Worm (Caenorhabditis elegans) whole organism, mixed stage, embryonic: ENCODE results near the gene vamp-8.

Experiments used
- M03D4.4 ChIP-seq: sonication (generic microtip); optimal IDR thresholded peaks from 2 replicates; lab custom pipeline; 2017; ENCODE audit warnings: mild to moderate bottlenecking, missing genetic modification characterization, missing compliant biosample characterization
- bed-3 ChIP-seq: fragments of 200-800 bp; sonication (Bioruptor generic); optimal IDR thresholded peaks from 3 replicates; lab custom pipeline; 2018; ENCODE audit warnings: mild to moderate bottlenecking, missing genetic modification characterization, moderate library complexity, missing compliant biosample characterization
- ceh-43 ChIP-seq: fragments of 200-800 bp; sonication (Bioruptor generic); optimal IDR thresholded peaks from 2 replicates; lab custom pipeline; 2018; ENCODE audit warnings: mild to moderate bottlenecking, missing genetic modification characterization, moderate library complexity, missing compliant biosample characterization
- ces-1 ChIP-seq: fragments of 150-350 bp; optimal IDR thresholded peaks from 2 replicates; lab custom pipeline; 2014; ENCODE audit warnings: missing biosample characterization, missing genetic modification reagents, missing genetic modification characterization
- drap-1 ChIP-seq: fragments of 200-800 bp; sonication (Bioruptor generic); optimal IDR thresholded peaks from 3 replicates; lab custom pipeline; 2018; ENCODE audit warnings: mild to moderate bottlenecking, missing genetic modification characterization, missing compliant biosample characterization
- elt-1 ChIP-seq: sonication (generic microtip); optimal IDR thresholded peaks from 2 replicates; lab custom pipeline; 2017; ENCODE audit warnings: missing genetic modification characterization, mild to moderate bottlenecking, missing compliant biosample characterization, antibody characterized with exemption, moderate library complexity, borderline replicate concordance; ENCODE audit not compliant: insufficient read depth
- flh-1 ChIP-seq: fragments of 200-800 bp; sonication (Bioruptor generic); optimal IDR thresholded peaks from 2 replicates; lab custom pipeline; 2018; ENCODE audit warnings: mild to moderate bottlenecking, missing genetic modification characterization, moderate library complexity, missing compliant biosample characterization
- ham-2 ChIP-seq: fragments of 200-800 bp; sonication (Bioruptor generic); optimal IDR thresholded peaks from 2 replicates; lab custom pipeline; 2018; ENCODE audit warnings: mild to moderate bottlenecking, missing genetic modification characterization, missing compliant biosample characterization
- hlh-1 ChIP-seq: fragments of 150-350 bp; optimal IDR thresholded peaks from 2 replicates; lab custom pipeline; 2014; ENCODE audit warnings: missing biosample characterization, missing genetic modification reagents, missing genetic modification characterization
- lin-32 ChIP-seq: fragments of 200-800 bp; sonication (Bioruptor generic); optimal IDR thresholded peaks from 2 replicates; lab custom pipeline; 2018; ENCODE audit warnings: mild to moderate bottlenecking, missing genetic modification characterization, missing compliant biosample characterization
- lsy-2 ChIP-seq: fragments of 150-350 bp; optimal IDR thresholded peaks from 2 replicates; lab custom pipeline; 2014; ENCODE audit warnings: missing biosample characterization, missing genetic modification characterization
- mab-5 ChIP-seq: fragments of 150-350 bp; optimal IDR thresholded peaks from 2 replicates; lab custom pipeline; 2014; ENCODE audit warnings: missing biosample characterization, missing genetic modification characterization
- mep-1 ChIP-seq: fragments of 150-350 bp; optimal IDR thresholded peaks from 2 replicates; lab custom pipeline; 2017; ENCODE audit warnings: missing biosample characterization, missing genetic modification reagents, missing genetic modification characterization, inconsistent platforms
- mls-2 ChIP-seq: sonication (generic microtip); optimal IDR thresholded peaks from 2 replicates; lab custom pipeline; 2016; ENCODE audit warnings: mild to moderate bottlenecking, missing genetic modification characterization, moderate library complexity, missing compliant biosample characterization
- nhr-12 ChIP-seq: fragments of 150-350 bp; optimal IDR thresholded peaks from 2 replicates; lab custom pipeline; 2014; ENCODE audit warnings: missing biosample characterization, missing genetic modification characterization
- nhr-2 ChIP-seq: fragments of 150-350 bp; optimal IDR thresholded peaks from 2 replicates; lab custom pipeline; 2014; ENCODE audit warnings: missing biosample characterization, missing genetic modification characterization
- nhr-28 ChIP-seq: fragments of 150-350 bp; optimal IDR thresholded peaks from 2 replicates; lab custom pipeline; 2014; ENCODE audit warnings: missing biosample characterization, missing genetic modification characterization
- nhr-76 ChIP-seq: sonication (generic microtip); optimal IDR thresholded peaks from 2 replicates; lab custom pipeline; 2017; ENCODE audit warnings: missing biosample characterization, missing genetic modification characterization
- sem-2 ChIP-seq: fragments of 200-800 bp; sonication (Bioruptor generic); optimal IDR thresholded peaks from 2 replicates; lab custom pipeline; 2018; ENCODE audit warnings: mild to moderate bottlenecking, missing genetic modification characterization, missing compliant biosample characterization
- snpc-4 ChIP-seq: fragments of 150-350 bp; optimal IDR thresholded peaks from 2 replicates; lab custom pipeline; 2014; ENCODE audit warnings: missing biosample characterization, missing genetic modification characterization
- sptf-1 ChIP-seq: sonication (generic microtip); optimal IDR thresholded peaks from 2 replicates; lab custom pipeline; 2017; ENCODE audit warnings: mild to moderate bottlenecking, missing genetic modification characterization, moderate library complexity, missing compliant biosample characterization
- tbx-8 ChIP-seq: fragments of 200-800 bp; sonication (Bioruptor generic); optimal IDR thresholded peaks from 2 replicates; lab custom pipeline; 2018; ENCODE audit warnings: mild to moderate bottlenecking, missing genetic modification characterization, moderate library complexity, missing compliant biosample characterization
- unc-39 ChIP-seq: fragments of 150-350 bp; optimal IDR thresholded peaks from 2 replicates; lab custom pipeline; 2014; ENCODE audit warnings: missing biosample characterization, missing genetic modification characterization
- unc-62 ChIP-seq: fragments of 150-350 bp; optimal IDR thresholded peaks from 2 replicates; lab custom pipeline; 2014; ENCODE audit warnings: missing biosample characterization, missing genetic modification reagents, missing genetic modification characterization
- zip-8 ChIP-seq: fragments of 150-350 bp; optimal IDR thresholded peaks from 2 replicates; lab custom pipeline; 2014; ENCODE audit warnings: missing biosample characterization, missing genetic modification characterization
- ztf-11 ChIP-seq: fragments of 150-350 bp; optimal IDR thresholded peaks from 2 replicates; lab custom pipeline; 2014; ENCODE audit warnings: missing biosample characterization, missing genetic modification characterization

The vamp-8 gene

ce11 chrIV:13879851-13880250, 14.9 kb upstream of the vamp-8 start, which contains the start of gene B0513.4:
TSS of gene B0513.4 (plus strand) at chrIV:13880151.
- TF ChIP-seq M03D4.4 (tag; lab: Kevin White, UChicago): no peak
- TF ChIP-seq zip-8 (tag; lab: Kevin White, UChicago): no peak
- TF ChIP-seq nhr-2 (tag; lab: Kevin White, UChicago): no peak
- no peak for TF ChIP-seq flh-1 (GFP tag; lab: Kevin White, UChicago)
- no peak for TF ChIP-seq unc-39 (tag; lab: Kevin White, UChicago)
- no peak for TF ChIP-seq mep-1
- TF ChIP-seq mls-2 (tag; lab: Kevin White, UChicago): no peak
- TF ChIP-seq elt-1 (tag; lab: Kevin White, UChicago): no peak
- TF ChIP-seq lsy-2 (tag; lab: Kevin White, UChicago): no peak
- TF ChIP-seq ztf-11 (tag; lab: Kevin White, UChicago): no peak
- TF ChIP-seq nhr-28: no peak
- TF ChIP-seq bed-3 (GFP tag; lab: Kevin White, UChicago): no peak
- TF ChIP-seq hlh-1 (tag; lab: Kevin White, UChicago): no peak
- no peak for TF ChIP-seq ham-2 (GFP tag; lab: Kevin White, UChicago)

ce11 chrIV:13878738-13879137, 13.7 kb upstream of the vamp-8 start:
- TF ChIP-seq elt-1 (tag; lab: Kevin White, UChicago): no peak
- no peak for TF ChIP-seq M03D4.4 (tag; lab: Kevin White, UChicago)
- no peak for TF ChIP-seq tbx-8 (GFP tag; lab: Kevin White, UChicago)
- no peak for TF ChIP-seq sem-2
- TF ChIP-seq drap-1 (GFP tag; lab: Kevin White, UChicago): no peak
- no peak for TF ChIP-seq ztf-11 (tag; lab: Kevin White, UChicago)

ce11 chrIV:13878123-13878522, 13.1 kb upstream of the vamp-8 start:
- no peak for TF ChIP-seq unc-62 (GFP tag; lab: Kevin White, UChicago)
- no peak for TF ChIP-seq snpc-4 (tag; lab: Kevin White, UChicago)
- TF ChIP-seq M03D4.4 (tag; lab: Kevin White, UChicago): no peak
- no peak for TF ChIP-seq drap-1 (GFP tag; lab: Kevin White, UChicago)
- no peak for TF ChIP-seq hlh-1 (tag; lab: Kevin White, UChicago)
- no peak for TF ChIP-seq lin-32
- no peak for TF ChIP-seq zip-8 (tag; lab: Kevin White, UChicago)
- TF ChIP-seq mab-5 (tag; lab: Kevin White, UChicago): no peak
- no peak for TF ChIP-seq sem-2
- no peak for TF ChIP-seq nhr-12 (tag; lab: Kevin White, UChicago)
- TF ChIP-seq flh-1 (GFP tag; lab: Kevin White, UChicago): no peak
- no peak for TF ChIP-seq nhr-76

- peak; percentile 15 for TF ChIP-seq hlh-1 (tag; lab: Kevin White, UChicago)
- TF ChIP-seq ces-1 (GFP tag; lab: Kevin White, UChicago): peak; percentile 57
- no peak for TF ChIP-seq zip-8 (tag; lab: Kevin White, UChicago)
- TF ChIP-seq unc-62 (GFP tag; lab: Kevin White, UChicago): no peak
These were observed 12.7 kb upstream of the vamp-8 start for ce11 chrIV:13877707-13878106.

ce11 chrIV:13876565-13877153, 11.7 kb upstream of the vamp-8 start, which contains the start of gene prdh-1:
TSS of gene prdh-1 (minus strand) at chrIV:13876615.
- TF ChIP-seq sem-2: no peak
- TF ChIP-seq ceh-43 (GFP tag; lab: Kevin White, UChicago): no peak
- no peak for TF ChIP-seq sptf-1
- no peak for TF ChIP-seq nhr-12 (tag; lab: Kevin White, UChicago)
- TF ChIP-seq nhr-28: no peak
- TF ChIP-seq flh-1 (GFP tag; lab: Kevin White, UChicago): no peak
- TF ChIP-seq elt-1 (tag; lab: Kevin White, UChicago): no peak
- TF ChIP-seq lin-32: no peak
- no peak for TF ChIP-seq mls-2 (tag; lab: Kevin White, UChicago)
- TF ChIP-seq mep-1: no peak

- TF ChIP-seq elt-1 (tag; lab: Kevin White, UChicago): no peak
These were observed 5.1 kb upstream of the vamp-8 start for ce11 chrIV:13870085-13870484.
